Worm (Caenorhabditis elegans): ENCODE data around the gene ptr-20.

The ptr-20 gene

DNA sequence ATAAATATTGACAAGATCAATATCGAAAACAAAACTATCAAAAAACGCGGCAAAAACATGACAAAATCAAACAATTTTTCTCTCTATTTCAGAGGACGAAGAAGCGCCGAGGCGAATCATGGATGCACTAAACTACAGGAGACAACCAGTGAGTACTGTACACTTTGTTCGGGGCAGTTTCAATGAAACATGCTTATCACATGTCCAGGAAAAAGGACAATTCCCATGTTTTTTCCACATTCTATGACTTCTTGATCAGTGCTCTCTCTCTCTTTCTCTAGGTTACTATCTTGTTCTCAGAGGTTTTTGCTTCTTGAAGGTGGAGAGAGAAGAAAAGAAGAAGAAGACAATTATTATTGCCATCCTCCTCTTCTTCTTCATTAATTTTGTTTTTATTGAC is 39.5 kb downstream of the ptr-20 start:
- peak; percentile 35 for TF ChIP-seq fos-1 (tag; optimal IDR thresholded peaks at IDR 0.05)
- peak; percentile 42 for TF ChIP-seq sma-9 (GFP tag; optimal IDR thresholded peaks at IDR 0.05)
- TF ChIP-seq sma-9 (tag; optimal IDR thresholded peaks at IDR 0.05): no peak
- TF ChIP-seq nhr-129 (tag; optimal IDR thresholded peaks at IDR 0.05): peak; percentile 12
- TF ChIP-seq nhr-12 (tag; optimal IDR thresholded peaks at IDR 0.05): no peak
- TF ChIP-seq lsy-2 (tag; optimal IDR thresholded peaks at IDR 0.05): no peak

ce11 chrII:15203398-15204068 is 45.6 kb downstream of the ptr-20 start:
- no peak for TF ChIP-seq nhr-129 (tag; optimal IDR thresholded peaks at IDR 0.05)
- peak; percentile 14 for TF ChIP-seq ztf-4 (tag; optimal IDR thresholded peaks at IDR 0.05)
- peak; percentile 75 for TF ChIP-seq nhr-25 (tag; optimal IDR thresholded peaks at IDR 0.05)
- peak; percentile 17 for TF ChIP-seq F13H6.1 (tag; optimal IDR thresholded peaks at IDR 0.05)
- TF ChIP-seq R02D3.7 (tag; optimal IDR thresholded peaks at IDR 0.05): no peak
- TF ChIP-seq blmp-1 (tag; optimal IDR thresholded peaks at IDR 0.05; ENCODE audit: insufficient read depth): peak; percentile 67
- peak; percentile 62 for TF ChIP-seq peb-1 (tag; optimal IDR thresholded peaks at IDR 0.05)

DNA sequence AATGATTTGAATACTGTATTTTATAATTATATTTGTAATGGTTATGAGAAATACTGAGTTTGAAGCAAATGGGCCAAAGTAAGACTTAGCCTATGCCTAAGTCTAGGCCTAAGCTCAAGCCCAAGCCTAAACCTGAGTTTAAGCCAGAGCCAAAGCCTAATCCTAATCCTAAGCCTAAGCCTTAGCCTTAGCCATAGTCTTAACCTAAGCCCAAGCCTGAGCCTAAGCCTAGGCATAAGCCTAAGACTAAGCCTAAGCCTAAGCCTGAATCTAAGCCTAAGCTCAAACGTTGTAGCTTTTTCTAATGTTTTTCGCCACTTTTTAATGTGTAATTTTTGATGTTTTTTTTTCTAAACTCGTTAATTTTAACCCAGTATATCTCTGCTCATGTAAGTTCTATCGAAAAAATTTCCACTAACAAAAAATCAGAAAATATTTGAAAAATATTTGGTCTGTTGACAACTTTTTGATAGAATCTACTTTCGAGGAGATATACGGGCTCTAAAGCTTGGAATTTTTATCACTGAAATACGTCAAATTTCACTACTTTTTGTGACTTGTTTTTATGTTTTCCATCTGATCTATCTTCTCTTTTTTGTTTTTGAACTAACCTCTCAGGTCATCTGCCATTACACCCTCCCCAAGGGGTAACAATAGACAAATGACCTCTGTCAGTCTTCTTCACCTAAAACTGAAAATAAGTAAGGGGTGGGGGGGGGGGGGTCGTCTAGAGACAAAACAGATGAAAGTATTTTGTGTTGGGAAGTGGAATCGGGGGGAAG is 46.3 kb downstream of the ptr-20 start:
- TF ChIP-seq nhr-25 (tag; optimal IDR thresholded peaks at IDR 0.05): peak; percentile 55
- TF ChIP-seq Y55F3AM.14 (GFP tag; optimal IDR thresholded peaks at IDR 0.05): no peak
- TF ChIP-seq lin-39 (tag; optimal IDR thresholded peaks at IDR 0.05): no peak
- no peak for TF ChIP-seq lin-11 (tag; optimal IDR thresholded peaks at IDR 0.05)

DNA sequence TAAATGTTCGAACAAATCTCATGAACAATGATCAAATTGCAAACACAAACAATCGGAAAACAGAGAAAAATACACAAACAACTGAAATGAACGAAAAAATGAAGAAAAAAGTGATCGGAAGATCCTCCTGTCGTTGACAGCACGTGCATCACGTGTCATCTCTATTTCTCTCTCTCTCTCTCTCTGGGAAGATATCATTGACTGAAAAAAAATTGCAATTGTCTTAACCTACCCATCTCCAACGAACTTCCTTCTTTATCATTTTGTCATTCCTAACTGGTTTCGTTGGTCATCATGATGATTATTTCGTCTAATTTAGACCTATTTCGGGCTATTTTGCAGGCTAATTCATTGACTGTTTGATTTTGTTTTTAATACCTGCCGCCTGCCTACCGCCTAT is 47.4 kb downstream of the ptr-20 start:
- TF ChIP-seq nhr-21 (tag; optimal IDR thresholded peaks at IDR 0.05) (peak; percentile 44), mdl-1 (tag; optimal IDR thresholded peaks at IDR 0.05) (peak; percentile 0 to 62), F13H6.1 (tag; optimal IDR thresholded peaks at IDR 0.05) (peak; percentile 18), blmp-1 (tag; optimal IDR thresholded peaks at IDR 0.05; ENCODE audit: insufficient read depth) (peak; percentile 67), nhr-6 (tag; optimal IDR thresholded peaks at IDR 0.05) (peak; percentile 7), sma-3 (GFP tag; optimal IDR thresholded peaks at IDR 0.05) (peak; percentile 81), ceh-82 (tag; optimal IDR thresholded peaks at IDR 0.05) (no peak), nhr-25 (tag; optimal IDR thresholded peaks at IDR 0.05) (peak; percentile 71), mbf-1 (tag; optimal IDR thresholded peaks at IDR 0.05) (no peak), dmd-4 (tag; optimal IDR thresholded peaks at IDR 0.05) (no peak), ztf-11 (tag; optimal IDR thresholded peaks at IDR 0.05) (no peak), egl-27 (tag; optimal IDR thresholded peaks at IDR 0.05) (peak; percentile 5), crh-2 (tag; optimal IDR thresholded peaks at IDR 0.05) (peak; percentile 72), peb-1 (tag; optimal IDR thresholded peaks at IDR 0.05) (no peak), lsy-2 (tag; optimal IDR thresholded peaks at IDR 0.05) (peak in 1 of 2 experiments; percentile 56), nhr-23 (tag; optimal IDR thresholded peaks at IDR 0.05) (no peak), lin-13 (GFP tag; optimal IDR thresholded peaks at IDR 0.05) (peak; percentile 23), fos-1 (tag; optimal IDR thresholded peaks at IDR 0.05) (peak; percentile 31), alr-1 (tag; optimal IDR thresholded peaks at IDR 0.05) (no peak), aly-2 (tag; optimal IDR thresholded peaks at IDR 0.05) (no peak), lin-11 (tag; optimal IDR thresholded peaks at IDR 0.05) (no peak), C34F6.9 (tag; optimal IDR thresholded peaks at IDR 0.05) (peak; percentile 38), nhr-129 (tag; optimal IDR thresholded peaks at IDR 0.05) (peak; percentile 58), unc-39 (tag; optimal IDR thresholded peaks at IDR 0.05) (no peak), sma-9 (GFP tag; optimal IDR thresholded peaks at IDR 0.05) (peak; percentile 93), sma-9 (tag; optimal IDR thresholded peaks at IDR 0.05) (no peak), gmeb-1 (tag; optimal IDR thresholded peaks at IDR 0.05) (no peak)

- no peak for TF ChIP-seq mdl-1 (tag; optimal IDR thresholded peaks at IDR 0.05)
- peak; percentile 0 for TF ChIP-seq F13H6.1 (tag; optimal IDR thresholded peaks at IDR 0.05)
- no peak for TF ChIP-seq nhr-77 (tag; optimal IDR thresholded peaks at IDR 0.05)
- no peak for TF ChIP-seq lin-39 (tag; optimal IDR thresholded peaks at IDR 0.05)
Observed at ce11 chrII:15206234-15206633, 48.3 kb downstream of the ptr-20 start.

Data from whole organism, L2 larva.